Fruit fly (Drosophila melanogaster): ENCODE data around the gene Spase25.
A peak's percentile ranks its signal among the peaks of the same experiment; 100 is the strongest.

The Spase25 gene

DNA sequence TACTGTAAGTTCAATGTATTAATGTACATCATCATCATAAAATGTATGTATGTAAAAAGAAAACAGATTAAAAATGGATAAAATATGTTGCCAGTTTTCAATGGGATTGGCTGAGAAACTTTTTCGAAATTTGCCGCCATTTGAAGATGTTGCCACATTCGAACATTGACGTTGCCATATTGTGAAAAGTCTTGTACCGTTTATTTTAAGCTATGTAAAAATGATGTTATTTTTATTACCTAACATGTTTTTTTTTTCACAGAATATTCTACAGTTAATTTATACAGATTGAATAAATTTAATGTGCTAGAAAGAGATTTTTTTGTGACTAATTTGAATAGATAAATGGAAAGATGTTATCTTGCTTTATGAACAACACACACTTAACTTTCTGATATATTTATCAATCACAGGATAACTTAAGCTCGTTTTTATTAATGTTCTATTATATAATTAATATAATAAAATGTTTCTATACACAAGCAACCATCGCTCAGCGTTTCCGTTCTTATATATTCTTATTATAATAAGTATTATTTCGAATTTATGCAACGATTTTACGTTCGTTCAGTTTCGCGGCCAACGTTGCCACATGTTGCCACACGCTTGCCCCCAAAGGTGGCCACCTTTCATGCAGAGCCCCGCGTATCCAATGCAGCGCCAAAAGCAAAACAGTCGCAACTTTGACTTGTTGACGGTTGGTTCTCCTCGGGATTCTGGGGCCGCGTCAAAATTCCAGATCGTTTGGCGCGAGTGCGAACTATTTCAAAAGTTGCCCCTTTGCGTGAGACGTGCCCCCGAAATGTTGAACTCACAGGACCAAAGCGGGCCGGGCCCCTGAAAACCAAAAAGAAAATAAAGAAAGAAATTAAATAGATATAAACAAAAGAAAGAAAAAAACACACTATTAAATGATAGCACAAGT lies 25.9 kb upstream of the Spase25 start, which contains the start of gene CG43155:
Gene CG43155 (plus strand): TSS at position 875 of the 925 bp plus-strand sequence.
- TF ChIP-seq CTCF (optimal IDR thresholded peaks at IDR 0.05), result peak in 1 of 2 experiments; percentile 4
- TF ChIP-seq CG8478 (optimal IDR thresholded peaks at IDR 0.05), result no peak

DNA sequence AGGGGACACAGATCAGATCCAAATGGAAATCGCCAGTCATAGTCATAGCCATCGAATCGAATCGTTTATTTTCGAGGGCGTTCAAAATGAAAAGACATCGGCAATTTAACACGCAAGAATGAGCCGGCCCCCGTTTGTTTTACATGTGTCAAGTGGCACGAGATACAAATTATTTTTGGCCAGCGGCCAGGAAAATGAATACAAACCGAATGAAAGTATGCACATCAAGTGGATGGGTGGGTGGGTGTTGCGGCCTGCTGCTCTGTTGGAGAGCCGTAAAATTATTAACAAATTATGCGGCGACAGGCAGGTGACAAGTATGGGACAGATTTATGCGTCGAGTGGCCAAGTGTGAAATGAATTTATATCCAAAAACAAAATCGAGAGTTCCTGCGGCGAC lies 21.0 kb upstream of the Spase25 start:
- TF ChIP-seq CG8478 (optimal IDR thresholded peaks at IDR 0.05) (no peak), CTCF (optimal IDR thresholded peaks at IDR 0.05) (no peak)

DNA sequence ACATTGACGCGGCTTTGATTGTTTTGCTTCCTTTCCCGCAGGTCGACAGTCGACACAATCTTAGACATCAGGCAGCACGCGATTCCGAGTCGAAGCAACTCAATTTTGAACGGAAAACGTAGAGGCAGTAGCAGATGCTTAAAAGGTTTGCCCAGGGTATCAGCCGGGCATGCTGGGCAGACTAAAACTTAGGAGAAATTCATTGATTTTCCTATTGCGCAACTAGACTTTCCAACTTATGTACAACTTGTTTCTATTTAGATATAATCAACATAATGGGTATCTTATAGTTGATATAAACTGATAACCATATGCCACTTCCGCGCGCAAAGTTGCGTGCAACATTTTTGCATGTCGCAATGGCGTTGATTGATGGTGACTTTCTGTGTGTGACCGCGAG lies 18.3 kb upstream of the Spase25 start:
- TF ChIP-seq CG8478 (optimal IDR thresholded peaks at IDR 0.05), result no peak
- TF ChIP-seq CTCF (optimal IDR thresholded peaks at IDR 0.05), result no peak

DNA sequence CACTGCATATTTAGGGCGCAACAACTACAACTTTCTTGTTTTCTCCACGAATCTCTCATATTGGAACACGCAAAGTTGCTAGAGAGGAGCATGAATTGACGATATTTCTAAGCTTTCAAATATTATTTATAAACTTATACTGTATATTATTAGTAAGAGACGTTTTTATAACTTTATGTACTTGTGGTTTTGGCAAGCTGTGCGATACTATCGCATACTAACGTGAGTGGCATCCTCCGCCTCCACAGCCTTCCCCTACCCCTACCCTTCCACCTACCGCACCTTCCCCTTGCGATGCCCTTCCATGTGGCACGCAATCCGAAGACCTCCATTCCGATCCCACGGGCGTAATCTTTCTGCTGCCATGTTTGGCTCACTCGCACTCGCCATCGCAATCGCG lies 16.7 kb upstream of the Spase25 start:
- TF ChIP-seq CG8478 (optimal IDR thresholded peaks at IDR 0.05) (no peak), CTCF (optimal IDR thresholded peaks at IDR 0.05) (no peak)

DNA sequence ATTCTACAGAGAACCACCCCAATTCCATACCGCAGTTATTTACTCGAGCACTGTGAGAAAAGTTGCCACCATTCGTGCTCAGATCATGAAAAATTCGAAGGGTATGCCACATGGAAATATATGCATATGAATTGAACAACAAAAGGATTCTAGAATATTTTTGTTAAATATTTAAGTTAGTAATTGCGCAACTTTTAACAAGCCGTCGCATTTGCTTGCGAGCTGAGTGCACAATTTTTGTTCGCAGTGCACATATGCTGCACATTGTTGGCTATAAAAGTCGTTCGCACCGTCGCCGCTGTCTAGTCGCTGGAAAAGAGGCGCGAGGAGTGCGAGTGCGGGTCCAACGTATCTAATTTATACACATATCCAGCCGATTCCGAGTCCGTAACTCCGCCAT lies 8.3 kb upstream of the Spase25 start, which contains the start of gene Cyp4g15:
Gene Cyp4g15 (plus strand): TSS at position 301 of the 400 bp plus-strand sequence.
- no peak for TF ChIP-seq CTCF (optimal IDR thresholded peaks at IDR 0.05)
- no peak for TF ChIP-seq CG8478 (optimal IDR thresholded peaks at IDR 0.05)

DNA sequence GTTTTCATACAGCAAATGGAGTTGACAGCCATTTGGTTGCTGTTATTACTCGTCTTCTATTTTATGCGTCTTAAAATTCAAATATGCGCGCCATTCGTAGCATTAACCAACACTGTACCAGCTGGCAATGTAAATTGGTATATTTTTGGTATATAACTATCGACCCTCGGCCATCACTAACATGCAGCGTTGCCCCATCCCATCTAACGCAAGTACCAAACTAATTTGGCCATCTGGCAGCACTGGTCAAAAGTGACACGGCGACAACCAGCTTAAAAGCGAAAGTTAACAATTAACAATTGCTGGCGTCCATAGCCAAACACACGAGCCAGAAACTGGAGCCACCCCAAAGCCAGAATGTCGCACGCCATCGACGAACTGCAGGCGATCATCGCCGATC lies 1.8 kb upstream of the Spase25 start, which contains the start of gene Uba5:
Gene Uba5 (plus strand): TSS at position 222 of the 400 bp plus-strand sequence.
- TF ChIP-seq CG8478 (optimal IDR thresholded peaks at IDR 0.05) (no peak), CTCF (optimal IDR thresholded peaks at IDR 0.05) (peak; percentile 3 to 27)

DNA sequence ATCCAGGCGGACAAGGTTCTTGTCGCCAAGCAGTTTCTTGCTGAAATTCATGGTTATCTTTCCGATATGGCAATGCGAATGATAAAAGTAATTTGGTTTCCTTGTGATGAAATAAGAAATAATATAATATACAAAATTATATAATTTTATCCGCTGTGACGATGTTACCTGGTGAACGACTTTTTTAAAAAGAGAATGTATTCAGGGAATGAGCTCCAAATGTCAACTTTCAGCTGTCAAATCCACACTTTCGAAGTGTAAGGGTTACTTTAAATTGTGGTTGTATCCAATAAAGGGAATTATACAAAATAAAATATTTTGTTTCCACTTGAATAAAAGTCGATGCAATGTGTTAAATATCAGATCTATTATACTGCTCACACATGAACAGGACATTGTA lies 6.4 kb downstream of the Spase25 start, which contains the start of gene CG33235:
Gene CG33235 (minus strand): TSS at position 101 of the 400 bp plus-strand sequence.
- TF ChIP-seq CTCF (optimal IDR thresholded peaks at IDR 0.05), result no peak
- TF ChIP-seq CG8478 (optimal IDR thresholded peaks at IDR 0.05), result no peak

DNA sequence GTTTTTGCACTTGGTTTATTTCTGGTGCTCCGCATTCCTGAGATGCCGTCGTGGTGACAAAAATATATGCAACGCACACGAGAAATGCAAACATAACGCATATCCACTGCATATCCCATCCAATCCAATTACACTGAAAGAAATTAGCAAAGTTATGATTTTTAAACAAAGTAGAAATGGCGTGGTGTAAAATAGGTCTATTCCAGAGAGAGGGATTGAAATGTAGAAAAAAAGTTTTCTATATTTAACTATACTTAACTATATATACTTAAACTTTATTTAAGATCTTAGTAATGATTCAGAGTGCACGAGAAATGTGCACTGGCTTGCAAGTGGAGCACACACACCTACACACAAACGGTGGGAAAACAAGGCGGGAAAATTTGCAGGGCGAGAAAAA lies 7.2 kb downstream of the Spase25 start:
- no peak for TF ChIP-seq CG8478 (optimal IDR thresholded peaks at IDR 0.05)
- no peak for TF ChIP-seq CTCF (optimal IDR thresholded peaks at IDR 0.05)

DNA sequence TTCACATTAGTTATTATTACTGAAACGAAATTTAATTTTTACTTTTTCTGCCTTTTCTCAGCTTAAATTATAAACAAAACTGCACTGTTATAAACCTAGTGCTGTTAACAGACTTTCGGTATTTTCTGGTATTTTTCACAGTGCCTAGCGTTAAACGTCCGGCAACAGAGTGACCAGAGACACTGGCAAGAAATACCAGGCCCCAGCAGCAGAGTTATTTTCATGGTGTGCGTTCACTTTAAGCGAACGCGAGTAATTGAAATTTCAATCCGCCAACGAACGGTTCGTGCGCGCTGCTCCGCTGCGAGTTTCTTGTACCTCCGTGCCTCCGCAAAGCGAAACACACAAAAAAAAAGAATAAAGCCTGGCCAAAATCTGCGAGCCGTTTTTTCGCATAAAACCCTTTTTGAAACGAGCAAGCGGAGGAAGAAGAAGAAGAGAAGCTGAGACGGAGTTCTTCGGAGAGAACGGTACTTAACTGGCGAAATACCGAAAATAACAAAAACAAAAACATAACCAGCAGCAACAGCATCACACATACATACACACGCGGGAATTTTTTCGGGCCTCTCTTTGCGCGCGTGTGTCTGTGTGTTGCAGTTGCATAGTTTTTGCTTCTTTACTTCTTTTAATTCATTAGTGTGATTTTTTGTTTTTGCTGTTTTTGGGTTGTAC lies 8.0 kb downstream of the Spase25 start, which contains the start of gene Drak:
Gene Drak (plus strand): TSS at position 220 of the 675 bp plus-strand sequence.
- no peak for TF ChIP-seq CG8478 (optimal IDR thresholded peaks at IDR 0.05)
- no peak for TF ChIP-seq CTCF (optimal IDR thresholded peaks at IDR 0.05)

DNA sequence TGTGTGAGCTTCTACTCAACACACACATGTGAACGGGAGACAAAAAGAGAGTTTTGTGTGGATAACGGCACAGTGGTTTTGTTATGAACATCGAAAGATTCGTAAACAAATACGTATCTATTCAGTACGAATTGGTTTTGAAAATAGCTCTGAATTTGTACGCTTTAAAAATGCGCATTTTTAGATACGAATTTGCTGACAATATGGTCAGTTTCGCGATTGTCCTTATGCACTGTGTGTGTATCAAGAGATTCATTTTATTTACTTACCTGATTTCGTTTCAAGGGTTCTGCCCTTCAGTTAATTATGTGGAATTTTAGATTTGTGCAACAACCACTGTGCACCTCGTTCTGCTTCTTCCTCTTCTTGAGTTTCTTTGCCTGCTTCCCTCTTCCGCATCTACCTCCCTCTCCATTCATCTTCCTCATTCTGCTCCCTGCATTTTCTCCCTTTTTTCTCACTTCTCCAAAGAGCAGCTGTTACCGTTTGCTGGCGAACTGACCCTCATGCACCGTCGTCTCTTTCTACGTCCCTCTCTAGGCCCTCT lies 9.8 kb downstream of the Spase25 start:
- TF ChIP-seq CG8478 (optimal IDR thresholded peaks at IDR 0.05) (no peak), CTCF (optimal IDR thresholded peaks at IDR 0.05) (no peak)

DNA sequence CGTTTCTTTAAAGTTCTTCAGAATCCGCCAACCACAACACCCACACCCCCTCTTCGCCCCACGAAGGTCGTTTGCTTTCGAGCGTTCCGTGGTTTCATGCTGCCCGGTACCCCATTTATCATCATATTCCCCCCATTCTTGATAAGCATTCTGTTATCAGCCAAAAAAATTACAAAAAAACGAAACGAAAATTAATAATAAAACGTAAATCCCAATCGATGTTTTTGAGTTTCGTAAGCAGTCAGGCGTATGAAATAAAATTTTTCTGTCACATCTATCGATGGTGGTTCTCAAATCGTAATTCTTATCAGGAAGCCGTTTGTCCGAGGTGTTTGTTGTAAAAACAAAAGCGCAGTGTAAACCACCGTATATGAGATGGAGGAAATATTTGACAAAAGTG lies 10.4 kb downstream of the Spase25 start:
- no peak for TF ChIP-seq CTCF (optimal IDR thresholded peaks at IDR 0.05)
- no peak for TF ChIP-seq CG8478 (optimal IDR thresholded peaks at IDR 0.05)

DNA sequence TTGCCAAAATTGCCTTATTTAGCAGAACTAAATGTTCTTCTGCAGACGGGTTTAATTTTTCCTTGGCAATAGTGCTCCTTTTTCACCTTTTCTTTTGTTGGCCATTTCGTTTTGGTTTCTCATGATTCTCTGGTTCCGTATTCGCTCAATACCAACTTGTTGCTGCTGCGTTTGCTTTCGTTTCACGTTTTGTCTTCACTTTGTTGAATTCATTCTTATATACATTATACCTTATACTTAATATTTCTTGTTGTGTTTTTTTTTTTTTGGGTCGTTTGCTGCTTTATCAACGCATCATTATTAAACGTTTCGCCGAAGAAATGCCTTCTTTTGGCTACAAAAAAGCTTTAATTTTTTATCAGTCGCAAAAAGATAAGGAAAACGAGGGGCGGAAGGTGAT lies 11.2 kb downstream of the Spase25 start:
- no peak for TF ChIP-seq CTCF (optimal IDR thresholded peaks at IDR 0.05)
- TF ChIP-seq CG8478 (optimal IDR thresholded peaks at IDR 0.05), result no peak

DNA sequence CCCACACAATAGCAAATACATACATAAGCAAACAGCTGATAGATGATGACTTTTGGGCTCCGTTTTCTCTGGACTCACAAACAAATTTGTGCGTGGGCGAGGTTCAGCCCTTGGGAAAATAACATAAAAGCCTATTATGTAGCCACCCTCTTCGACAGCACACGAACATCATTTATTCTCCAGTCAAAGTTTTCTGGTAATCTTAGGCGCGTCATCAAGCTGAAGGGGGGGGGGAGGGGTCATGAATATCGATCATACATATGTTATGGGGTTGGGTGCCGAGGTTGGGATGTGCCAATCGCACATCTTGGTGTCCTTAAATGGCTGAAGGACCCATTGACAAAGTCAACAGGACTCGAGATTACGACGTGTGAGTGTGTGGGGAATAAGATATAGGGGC lies 13.1 kb downstream of the Spase25 start:
- TF ChIP-seq CG8478 (optimal IDR thresholded peaks at IDR 0.05) (no peak), CTCF (optimal IDR thresholded peaks at IDR 0.05) (no peak)

DNA sequence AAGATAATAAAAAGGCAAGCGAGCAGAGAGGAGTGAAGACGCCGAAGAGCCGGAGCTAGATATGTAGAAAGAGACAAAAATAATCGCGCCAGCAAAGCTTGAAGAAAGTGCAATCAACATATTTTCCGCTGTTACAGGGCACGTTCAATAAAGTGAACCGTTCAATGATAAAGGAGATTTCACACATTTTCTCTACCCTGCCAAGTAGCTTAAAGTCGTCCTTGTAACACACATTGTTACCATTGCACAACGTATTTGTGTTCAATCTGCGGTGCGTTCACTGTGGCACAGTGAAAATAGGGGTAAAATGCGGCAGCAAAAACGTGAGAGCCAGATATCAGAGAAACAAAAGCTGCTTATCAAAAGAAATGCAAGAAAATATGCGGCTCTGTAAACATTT lies 14.4 kb downstream of the Spase25 start:
- TF ChIP-seq CG8478 (optimal IDR thresholded peaks at IDR 0.05) (no peak), CTCF (optimal IDR thresholded peaks at IDR 0.05) (no peak)

DNA sequence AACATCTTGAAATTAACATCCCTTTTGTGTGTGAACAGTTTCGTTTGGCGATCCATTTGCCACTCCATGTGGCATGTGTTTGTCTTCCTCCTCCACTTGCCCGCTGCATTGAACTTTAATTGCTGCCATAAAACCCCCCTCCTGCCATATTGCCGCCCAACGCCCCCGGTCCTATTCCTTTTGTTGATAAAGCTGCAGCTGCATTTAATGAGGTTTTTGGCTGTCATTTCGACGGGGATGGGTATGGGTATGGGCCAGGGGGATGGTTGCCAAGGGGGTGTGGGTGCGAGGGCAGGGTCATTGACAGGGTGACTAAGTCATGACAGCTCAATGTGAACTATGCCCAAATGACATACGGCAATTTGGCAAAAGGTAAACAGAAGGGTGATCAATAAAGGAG lies 15.2 kb downstream of the Spase25 start:
- no peak for TF ChIP-seq CTCF (optimal IDR thresholded peaks at IDR 0.05)
- TF ChIP-seq CG8478 (optimal IDR thresholded peaks at IDR 0.05), result no peak
